Worm (Caenorhabditis elegans) whole organism, L1 larva: Measurements from ENCODE around the gene F59G1.8.

Experiments used
- C04F5.9 ChIP-seq: sonication (generic microtip); optimal IDR thresholded peaks from 2 replicates; lab custom pipeline; 2016; ENCODE audit warnings: missing genetic modification characterization, missing compliant biosample characterization
- aha-1 ChIP-seq: fragments of 150-350 bp; optimal IDR thresholded peaks from 2 replicates; lab custom pipeline; 2014; ENCODE audit warnings: missing biosample characterization, missing genetic modification characterization
- alr-1 ChIP-seq: fragments of 200-800 bp; sonication (Bioruptor generic); optimal IDR thresholded peaks from 2 replicates; lab custom pipeline; 2018; ENCODE audit warnings: borderline replicate concordance, mild to moderate bottlenecking, missing genetic modification characterization, missing compliant biosample characterization
- blmp-1 ChIP-seq: fragments of 150-350 bp; optimal IDR thresholded peaks from 2 replicates; lab custom pipeline; 2014; ENCODE audit warnings: missing biosample characterization, missing genetic modification characterization
- ceh-63 ChIP-seq: fragments of 200-800 bp; sonication (Bioruptor generic); optimal IDR thresholded peaks from 2 replicates; lab custom pipeline; 2018; ENCODE audit warnings: mild to moderate bottlenecking, missing genetic modification characterization, missing compliant biosample characterization
- ceh-8 ChIP-seq: fragments of 200-800 bp; sonication (Bioruptor generic); optimal IDR thresholded peaks from 2 replicates; lab custom pipeline; 2018; ENCODE audit warnings: mild to moderate bottlenecking, missing genetic modification characterization, moderate library complexity, missing compliant biosample characterization
- ceh-82 ChIP-seq, 3 experiments: fragments of 150-350 bp in 1 of 3; sonication (generic microtip) in 2 of 3; optimal IDR thresholded peaks; 2 replicates each; lab custom pipeline; 2014 to 2017; ENCODE audit warnings: missing biosample characterization in 3 of 3, missing genetic modification characterization in 3 of 3
- dpl-1 ChIP-seq, 3 experiments: fragments of 150-350 bp in 2 of 3; sonication (generic microtip) in 1 of 3; optimal IDR thresholded peaks; 2 replicates each; lab custom pipeline; 2014 to 2017; ENCODE audit warnings: missing biosample characterization in 3 of 3, missing genetic modification characterization in 3 of 3, missing genetic modification reagents in 3 of 3
- efl-1 ChIP-seq, 4 experiments: fragments of 150-350 bp; optimal IDR thresholded peaks in 3 of 4; peaks in 1 of 4; 1 replicate in 1 of 4; 2 replicates in 3 of 4; lab custom pipeline; 2014; ENCODE audit warnings: missing biosample characterization in 2 of 4, missing genetic modification characterization in 2 of 4, missing genetic modification reagents in 2 of 4
- fkh-10 ChIP-seq: sonication (generic microtip); optimal IDR thresholded peaks from 2 replicates; lab custom pipeline; 2017; ENCODE audit warnings: missing biosample characterization, missing genetic modification reagents, missing genetic modification characterization
- hlh-17 ChIP-seq: fragments of 200-800 bp; sonication (Bioruptor generic); optimal IDR thresholded peaks from 2 replicates; lab custom pipeline; 2018; ENCODE audit warnings: missing genetic modification characterization, mild to moderate bottlenecking, missing compliant biosample characterization, moderate library complexity, borderline replicate concordance
- hlh-4 ChIP-seq: sonication (generic microtip); optimal IDR thresholded peaks from 2 replicates; lab custom pipeline; 2016; ENCODE audit warnings: mild to moderate bottlenecking, missing genetic modification characterization, missing compliant biosample characterization
- hpl-2 ChIP-seq: fragments of 150-350 bp; optimal IDR thresholded peaks from 2 replicates; lab custom pipeline; 2014; ENCODE audit warnings: missing biosample characterization, missing genetic modification reagents, missing genetic modification characterization
- isw-1 ChIP-seq: fragments of 200-800 bp; sonication (Bioruptor generic); IDR thresholded peaks from 2 replicates; pipeline ENCODE4 v1.3.6; 2022; ENCODE audit warnings: missing genetic modification characterization, missing compliant biosample characterization
- jun-1 ChIP-seq: fragments of 150-350 bp; optimal IDR thresholded peaks from 2 replicates; lab custom pipeline; 2014; ENCODE audit warnings: missing biosample characterization, missing genetic modification reagents, missing genetic modification characterization
- lin-13 ChIP-seq: fragments of 150-350 bp; optimal IDR thresholded peaks from 2 replicates; lab custom pipeline; 2014; ENCODE audit warnings: missing biosample characterization, missing genetic modification reagents, missing genetic modification characterization
- lin-14 ChIP-seq: fragments of 200-800 bp; sonication (Bioruptor generic); optimal IDR thresholded peaks from 2 replicates; lab custom pipeline; 2018; ENCODE audit warnings: mild to moderate bottlenecking, missing genetic modification characterization, moderate library complexity, missing compliant biosample characterization
- lin-15B ChIP-seq: fragments of 150-350 bp; sonication (generic microtip); optimal IDR thresholded peaks from 3 replicates; lab custom pipeline; 2014; ENCODE audit warnings: missing biosample characterization, missing genetic modification characterization
- lin-35 ChIP-seq, 2 experiments: fragments of 150-350 bp; optimal IDR thresholded peaks; 2 replicates each; lab custom pipeline; 2014; ENCODE audit warnings: missing biosample characterization in 2 of 2, missing genetic modification characterization in 2 of 2, missing genetic modification reagents in 2 of 2
- lir-3 ChIP-seq: sonication (generic microtip); optimal IDR thresholded peaks from 2 replicates; lab custom pipeline; 2016; ENCODE audit warnings: mild to moderate bottlenecking, missing genetic modification characterization, moderate library complexity, missing compliant biosample characterization; ENCODE audit not compliant: poor library complexity
- lsy-2 ChIP-seq, 2 experiments: fragments of 150-350 bp; optimal IDR thresholded peaks; 2 replicates each; lab custom pipeline; 2014; ENCODE audit warnings: missing biosample characterization in 2 of 2, missing genetic modification characterization in 2 of 2
- mab-9 ChIP-seq: fragments of 200-800 bp; sonication (Bioruptor generic); IDR thresholded peaks from 2 replicates; pipeline ENCODE4 v1.3.6; 2022; ENCODE audit warnings: missing genetic modification reagents, missing genetic modification characterization, missing compliant biosample characterization
- mep-1 ChIP-seq: fragments of 150-350 bp; optimal IDR thresholded peaks from 2 replicates; lab custom pipeline; 2014; ENCODE audit warnings: missing biosample characterization, missing genetic modification characterization
- nhr-19 ChIP-seq: fragments of 200-800 bp; sonication (Bioruptor generic); conservative IDR thresholded peaks from 2 replicates; pipeline ENCODE4 v1.3.6; 2022; ENCODE audit warnings: missing genetic modification characterization, missing compliant biosample characterization
- nhr-237 ChIP-seq: fragments of 150-350 bp; optimal IDR thresholded peaks from 2 replicates; lab custom pipeline; 2014; ENCODE audit warnings: missing biosample characterization, missing genetic modification characterization
- nhr-47 ChIP-seq: sonication (generic microtip); optimal IDR thresholded peaks from 2 replicates; lab custom pipeline; 2016; ENCODE audit warnings: mild to moderate bottlenecking, missing genetic modification characterization, moderate library complexity, missing compliant biosample characterization
- nhr-71 ChIP-seq: sonication (generic microtip); optimal IDR thresholded peaks from 2 replicates; lab custom pipeline; 2016; ENCODE audit warnings: mild to moderate bottlenecking, missing genetic modification characterization, moderate library complexity, missing compliant biosample characterization
- nhr-84 ChIP-seq: sonication (generic microtip); optimal IDR thresholded peaks from 2 replicates; lab custom pipeline; 2017; ENCODE audit warnings: missing biosample characterization, missing genetic modification characterization
- pax-3 ChIP-seq: fragments of 200-800 bp; sonication (Bioruptor generic); optimal IDR thresholded peaks from 2 replicates; lab custom pipeline; 2018; ENCODE audit warnings: mild to moderate bottlenecking, missing genetic modification characterization, moderate library complexity, missing compliant biosample characterization
- rnt-1 ChIP-seq: sonication (generic microtip); optimal IDR thresholded peaks from 2 replicates; lab custom pipeline; 2016; ENCODE audit warnings: mild to moderate bottlenecking, missing genetic modification characterization, moderate library complexity, missing compliant biosample characterization
- snpc-4 ChIP-seq: fragments of 150-350 bp; optimal IDR thresholded peaks from 2 replicates; lab custom pipeline; 2014; ENCODE audit warnings: missing biosample characterization, missing genetic modification characterization
- snu-23 ChIP-seq: sonication (generic microtip); optimal IDR thresholded peaks from 2 replicates; lab custom pipeline; 2016; ENCODE audit warnings: missing genetic modification characterization, missing compliant biosample characterization
- tbx-2 ChIP-seq: sonication (generic microtip); optimal IDR thresholded peaks from 2 replicates; lab custom pipeline; 2016; ENCODE audit warnings: missing genetic modification characterization, missing compliant biosample characterization
- tlp-1 ChIP-seq: fragments of 150-350 bp; optimal IDR thresholded peaks from 2 replicates; lab custom pipeline; 2014; ENCODE audit warnings: missing biosample characterization, missing genetic modification characterization
- unc-30 ChIP-seq: sonication (generic microtip); optimal IDR thresholded peaks from 2 replicates; lab custom pipeline; 2017; ENCODE audit warnings: missing biosample characterization, missing genetic modification characterization
- unc-62 ChIP-seq: fragments of 150-350 bp; optimal IDR thresholded peaks from 2 replicates; lab custom pipeline; 2014; ENCODE audit warnings: missing biosample characterization, missing genetic modification reagents, missing genetic modification characterization
- unc-98 ChIP-seq: fragments of 200-800 bp; sonication (Bioruptor generic); IDR thresholded peaks from 2 replicates; pipeline ENCODE4 v1.3.6; 2022; ENCODE audit warnings: missing genetic modification characterization, missing compliant biosample characterization
- xbp-1 ChIP-seq: sonication (generic microtip); optimal IDR thresholded peaks from 2 replicates; lab custom pipeline; 2016; ENCODE audit warnings: missing genetic modification characterization, missing compliant biosample characterization
- zag-1 ChIP-seq: fragments of 150-350 bp; optimal IDR thresholded peaks from 2 replicates; lab custom pipeline; 2014; ENCODE audit warnings: missing biosample characterization, missing genetic modification characterization
- ztf-4 ChIP-seq: fragments of 150-350 bp; optimal IDR thresholded peaks from 2 replicates; lab custom pipeline; 2014; ENCODE audit warnings: missing biosample characterization, missing genetic modification characterization

F59G1.8 gene

DNA sequence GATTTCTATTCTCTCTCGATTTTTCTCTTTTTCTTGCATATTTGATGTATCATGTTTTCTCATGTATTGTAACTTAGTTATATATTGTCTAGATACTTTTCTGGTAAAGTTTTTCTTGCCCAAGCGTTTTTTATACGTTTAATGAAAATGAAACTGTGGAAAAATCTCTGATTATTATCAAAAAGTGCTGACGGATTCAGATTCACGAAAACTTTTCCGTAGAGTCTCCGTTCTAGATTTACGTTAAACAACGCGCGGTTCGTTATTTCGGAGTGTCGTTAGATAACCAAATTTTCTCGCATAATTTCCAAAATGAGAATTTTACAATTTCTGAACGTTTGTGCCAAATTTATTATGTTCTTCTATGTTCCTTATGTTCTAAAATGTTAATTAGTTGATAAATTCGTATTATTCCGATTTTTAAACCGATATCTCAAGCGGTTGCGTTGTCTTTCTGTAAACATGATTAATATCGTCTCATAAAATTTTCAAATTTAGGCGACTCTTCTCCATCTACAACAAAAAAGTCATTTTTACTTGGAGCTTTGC lies 11.9 kb downstream of the F59G1.8 start, which contains the start of gene ptp-2 (continued):
- no peak for TF ChIP-seq ceh-63 (GFP tag; lab: Kevin White, UChicago)
- no peak for TF ChIP-seq unc-98 (GFP tag; lab: Robert Waterston, UW)
- TF ChIP-seq jun-1 = no peak
- no peak for TF ChIP-seq fkh-10
- TF ChIP-seq hpl-2 = no peak
- TF ChIP-seq isw-1 = no peak
- no peak for TF ChIP-seq hlh-17 (GFP tag; lab: Kevin White, UChicago)
- peak in 1 of 3 experiments; percentile 24 for TF ChIP-seq ceh-82 (tag; optimal IDR thresholded peaks at IDR 0.05; lab: Kevin White, UChicago)

- no peak for TF ChIP-seq lin-13 (GFP tag; lab: Kevin White, UChicago)
- no peak for TF ChIP-seq snpc-4 (tag; lab: Kevin White, UChicago)
- no peak for TF ChIP-seq nhr-84 (tag; lab: Kevin White, UChicago)
- TF ChIP-seq rnt-1 (tag; lab: Kevin White, UChicago) = no peak
- no peak for TF ChIP-seq unc-30
- no peak for TF ChIP-seq unc-98 (GFP tag; lab: Robert Waterston, UW)
- TF ChIP-seq zag-1 (tag; lab: Kevin White, UChicago) = no peak
- TF ChIP-seq nhr-19 (GFP tag; lab: Robert Waterston, UW) = no peak
- TF ChIP-seq nhr-71 (tag; lab: Kevin White, UChicago) = no peak
- TF ChIP-seq xbp-1 (tag; lab: Kevin White, UChicago) = no peak
- no peak for TF ChIP-seq lin-15B
- TF ChIP-seq lir-3 = no peak
- TF ChIP-seq blmp-1 (tag; lab: Kevin White, UChicago) = peak; percentile 86
- no peak for TF ChIP-seq jun-1
- no peak for TF ChIP-seq ceh-8 (GFP tag; lab: Kevin White, UChicago)
- TF ChIP-seq tlp-1 (tag; lab: Kevin White, UChicago) = no peak
- TF ChIP-seq dpl-1 (GFP tag; optimal IDR thresholded peaks at IDR 0.05; lab: Kevin White, UChicago) = peak in 1 of 3 experiments; percentile 49
- TF ChIP-seq aha-1 (tag; lab: Kevin White, UChicago) = no peak
- no peak for TF ChIP-seq tbx-2 (tag; lab: Kevin White, UChicago)
- TF ChIP-seq unc-62 (GFP tag; lab: Kevin White, UChicago) = no peak
- no peak for TF ChIP-seq snu-23 (GFP tag; lab: Kevin White, UChicago)
- TF ChIP-seq lin-14 (GFP tag; lab: Kevin White, UChicago) = no peak
- no peak for TF ChIP-seq nhr-237 (tag; lab: Kevin White, UChicago)
- TF ChIP-seq ztf-4 (tag; lab: Kevin White, UChicago) = no peak
- peak in 1 of 2 experiments; percentile 9 for TF ChIP-seq efl-1 (optimal IDR thresholded peaks at IDR 0.05; lab: Kevin White, UChicago)
- peak; percentile 17 to 91 for TF ChIP-seq efl-1 (GFP tag; optimal IDR thresholded peaks at IDR 0.05 in 1 of 2; lab: Kevin White, UChicago)
- no peak for TF ChIP-seq hlh-4 (tag; lab: Kevin White, UChicago)
- no peak for TF ChIP-seq alr-1 (tag; lab: Kevin White, UChicago)
- TF ChIP-seq nhr-47 (tag; lab: Kevin White, UChicago) = no peak
- no peak for TF ChIP-seq hlh-17 (GFP tag; lab: Kevin White, UChicago)
- no peak for TF ChIP-seq lsy-2 (tag; optimal IDR thresholded peaks at IDR 0.05; lab: Kevin White, UChicago)
- no peak for TF ChIP-seq mab-9
- peak in 1 of 2 experiments; percentile 28 for TF ChIP-seq lin-35 (GFP tag; optimal IDR thresholded peaks at IDR 0.05; lab: Kevin White, UChicago)
- no peak for TF ChIP-seq C04F5.9 (tag; lab: Kevin White, UChicago)
- TF ChIP-seq pax-3 (tag; lab: Kevin White, UChicago) = no peak
- TF ChIP-seq fkh-10 = no peak
- TF ChIP-seq mep-1 (tag; lab: Kevin White, UChicago) = no peak
These were observed 15.3 kb downstream of the F59G1.8 start, which contains the start of gene vrk-1 for ce11 chrII:5921620-5922019. vrk-1 (plus strand) TSS chrII:5921967.
